Fruit fly (Drosophila melanogaster) whole organism, embryonic: ENCODE data around the gene kz.

Source experiments
- Abd-B ChIP-seq: fragments of 200-800 bp; sonication (Bioruptor generic); optimal IDR thresholded peaks from 2 replicates; lab custom pipeline; 2018; ENCODE audit warnings: missing biosample characterization, mild to moderate bottlenecking, missing genetic modification characterization, moderate library complexity
- Adf1 ChIP-seq: fragments of 200-800 bp; sonication (Bioruptor generic); IDR thresholded peaks from 2 replicates; pipeline ENCODE4 v1.3.6; 2022; ENCODE audit warnings: missing biosample characterization, missing genetic modification characterization
- Antp ChIP-seq: fragments of 200-800 bp; sonication (Bioruptor generic); optimal IDR thresholded peaks from 3 replicates; lab custom pipeline; 2016; ENCODE audit warnings: missing biosample characterization, missing genetic modification characterization
- BEAF-32 ChIP-seq: fragments of 200-800 bp; sonication (Bioruptor generic); optimal IDR thresholded peaks from 3 replicates; lab custom pipeline; 2017; ENCODE audit warnings: missing biosample characterization, missing genetic modification characterization, mild to moderate bottlenecking, moderate library complexity, missing genetic modification reagents
- Bdp1 ChIP-seq: fragments of 200-800 bp; sonication (Bioruptor generic); optimal IDR thresholded peaks from 3 replicates; lab custom pipeline; 2016; ENCODE audit warnings: missing biosample characterization, missing genetic modification characterization
- CG12104 ChIP-seq: fragments of 200-800 bp; sonication (Bioruptor generic); optimal IDR thresholded peaks from 3 replicates; lab custom pipeline; 2016; ENCODE audit warnings: missing biosample characterization, missing genetic modification characterization
- CG12659 ChIP-seq: fragments of 200-800 bp; sonication (Bioruptor generic); optimal IDR thresholded peaks from 3 replicates; lab custom pipeline; 2017; ENCODE audit warnings: mild to moderate bottlenecking, missing biosample characterization, missing genetic modification reagents, missing genetic modification characterization
- CG13894 ChIP-seq: fragments of 200-800 bp; sonication (Bioruptor generic); optimal IDR thresholded peaks from 3 replicates; lab custom pipeline; 2018; ENCODE audit warnings: missing biosample characterization, mild to moderate bottlenecking, missing genetic modification characterization, moderate library complexity
- CG15269 ChIP-seq: fragments of 200-800 bp; sonication (Bioruptor generic); optimal IDR thresholded peaks from 2 replicates; lab custom pipeline; 2018; ENCODE audit warnings: missing biosample characterization, mild to moderate bottlenecking, missing genetic modification characterization, moderate library complexity
- CG17186 ChIP-seq: fragments of 200-800 bp; sonication (Bioruptor generic); optimal IDR thresholded peaks from 3 replicates; lab custom pipeline; 2017; ENCODE audit warnings: missing biosample characterization, missing genetic modification reagents, missing genetic modification characterization
- CG17385 ChIP-seq: fragments of 200-800 bp; sonication (Bioruptor generic); optimal IDR thresholded peaks from 3 replicates; lab custom pipeline; 2018; ENCODE audit warnings: missing biosample characterization, mild to moderate bottlenecking, missing genetic modification characterization
- CG2129 ChIP-seq: fragments of 200-800 bp; sonication (Bioruptor generic); IDR thresholded peaks from 2 replicates; pipeline ENCODE4 v1.3.6; 2022; ENCODE audit warnings: missing biosample characterization, missing genetic modification characterization; ENCODE audit not compliant: partially characterized antibody
- CG32767 ChIP-seq: fragments of 200-800 bp; sonication (Bioruptor generic); IDR thresholded peaks from 2 replicates; pipeline ENCODE4 v1.3.6; 2022; ENCODE audit warnings: missing biosample characterization, missing genetic modification characterization
- CG3995 ChIP-seq: fragments of 200-800 bp; sonication (Bioruptor generic); optimal IDR thresholded peaks from 3 replicates; lab custom pipeline; 2016; ENCODE audit warnings: missing biosample characterization, missing genetic modification characterization
- CG4617 ChIP-seq: fragments of 200-800 bp; sonication (Bioruptor generic); optimal IDR thresholded peaks from 3 replicates; lab custom pipeline; 2016; ENCODE audit warnings: missing biosample characterization, missing genetic modification characterization, borderline replicate concordance
- CG6791 ChIP-seq: fragments of 200-800 bp; sonication (Bioruptor generic); IDR thresholded peaks from 3 replicates; pipeline ENCODE4 v1.3.6; 2022; ENCODE audit warnings: missing biosample characterization, missing genetic modification characterization; ENCODE audit not compliant: partially characterized antibody
- CG7271 ChIP-seq: fragments of 200-800 bp; sonication (Bioruptor generic); optimal IDR thresholded peaks from 2 replicates; lab custom pipeline; 2018; ENCODE audit warnings: missing biosample characterization, mild to moderate bottlenecking, missing genetic modification characterization, moderate library complexity
- CG7556 ChIP-seq: fragments of 200-800 bp; sonication (Bioruptor generic); optimal IDR thresholded peaks from 2 replicates; lab custom pipeline; 2017; ENCODE audit warnings: missing biosample characterization, mild to moderate bottlenecking, missing genetic modification characterization
- CG7786 ChIP-seq: fragments of 200-800 bp; sonication (Bioruptor generic); optimal IDR thresholded peaks from 2 replicates; lab custom pipeline; 2016; ENCODE audit warnings: missing biosample characterization, missing genetic modification characterization
- Camta ChIP-seq: fragments of 200-800 bp; sonication (Bioruptor generic); optimal IDR thresholded peaks from 2 replicates; lab custom pipeline; 2016; ENCODE audit warnings: missing biosample characterization, missing genetic modification characterization
- Doc2 ChIP-seq: fragments of 200-800 bp; sonication (Bioruptor generic); IDR thresholded peaks from 2 replicates; pipeline ENCODE4 v1.3.6; 2022; ENCODE audit warnings: missing biosample characterization, missing genetic modification characterization
- Dp ChIP-seq: fragments of 200-800 bp; sonication (Bioruptor generic); optimal IDR thresholded peaks from 2 replicates; lab custom pipeline; 2018; ENCODE audit warnings: missing biosample characterization, mild to moderate bottlenecking, missing genetic modification characterization, moderate library complexity
- E2f1 ChIP-seq: fragments of 200-800 bp; sonication (Bioruptor generic); IDR thresholded peaks from 2 replicates; pipeline ENCODE4 v1.3.6; 2022; ENCODE audit warnings: missing biosample characterization, missing genetic modification characterization
- HLH4C ChIP-seq: fragments of 200-800 bp; sonication (Bioruptor generic); IDR thresholded peaks from 3 replicates; pipeline ENCODE4 v1.3.6; 2022; ENCODE audit warnings: missing biosample characterization, missing genetic modification characterization; ENCODE audit not compliant: partially characterized antibody
- Hey ChIP-seq: fragments of 200-800 bp; sonication (Bioruptor generic); optimal IDR thresholded peaks from 3 replicates; lab custom pipeline; 2018; ENCODE audit warnings: missing biosample characterization, mild to moderate bottlenecking, missing genetic modification characterization
- Hr51 ChIP-seq, 2 experiments: fragments of 200-800 bp; sonication (Bioruptor generic); optimal IDR thresholded peaks; 2 replicates in 1 of 2; 3 replicates in 1 of 2; lab custom pipeline; 2016 to 2018; ENCODE audit warnings: missing biosample characterization in 2 of 2, missing genetic modification characterization in 2 of 2, mild to moderate bottlenecking in 1 of 2, moderate library complexity in 1 of 2
- MBD-R2 ChIP-seq: fragments of 200-800 bp; sonication (Bioruptor generic); IDR thresholded peaks from 2 replicates; pipeline ENCODE4 v1.3.6; 2022; ENCODE audit warnings: missing biosample characterization, missing genetic modification characterization
- Myb ChIP-seq: fragments of 200-800 bp; sonication (Bioruptor generic); optimal IDR thresholded peaks from 2 replicates; lab custom pipeline; 2016; ENCODE audit warnings: missing biosample characterization, missing genetic modification characterization
- Opbp ChIP-seq: fragments of 200-800 bp; sonication (Bioruptor generic); IDR thresholded peaks from 3 replicates; pipeline ENCODE4 v1.3.6; 2022; ENCODE audit warnings: missing biosample characterization, missing genetic modification characterization; ENCODE audit not compliant: partially characterized antibody
- Sox102F ChIP-seq: fragments of 200-800 bp; sonication (Bioruptor generic); optimal IDR thresholded peaks from 2 replicates; lab custom pipeline; 2018; ENCODE audit warnings: missing biosample characterization, mild to moderate bottlenecking, missing genetic modification characterization, moderate library complexity
- Vsx1 ChIP-seq: fragments of 200-800 bp; sonication (Bioruptor generic); optimal IDR thresholded peaks from 2 replicates; lab custom pipeline; 2017; ENCODE audit warnings: missing biosample characterization, mild to moderate bottlenecking, missing genetic modification characterization, missing genetic modification reagents
- Xrp1 ChIP-seq: fragments of 200-800 bp; sonication (Bioruptor generic); IDR thresholded peaks from 2 replicates; pipeline ENCODE4 v1.3.6; 2022; ENCODE audit warnings: missing biosample characterization, missing genetic modification characterization
- ac ChIP-seq: fragments of 200-800 bp; sonication (Bioruptor generic); optimal IDR thresholded peaks from 3 replicates; lab custom pipeline; 2017; ENCODE audit warnings: missing biosample characterization, mild to moderate bottlenecking, missing genetic modification characterization
- cato ChIP-seq: fragments of 200-800 bp; sonication (Bioruptor generic); optimal IDR thresholded peaks from 2 replicates; lab custom pipeline; 2016; ENCODE audit warnings: missing biosample characterization, missing genetic modification characterization, borderline replicate concordance
- crol ChIP-seq: fragments of 200-800 bp; sonication (Bioruptor generic); IDR thresholded peaks from 2 replicates; pipeline ENCODE4 v1.3.6; 2022; ENCODE audit warnings: missing biosample characterization, missing genetic modification characterization
- dan ChIP-seq: fragments of 200-800 bp; sonication (Bioruptor generic); IDR thresholded peaks from 2 replicates; pipeline ENCODE4 v1.3.6; 2022; ENCODE audit warnings: missing biosample characterization, missing genetic modification characterization
- dpn ChIP-seq, 2 experiments: fragments of 200-800 bp; sonication (Bioruptor generic); optimal IDR thresholded peaks; 3 replicates each; lab custom pipeline; 2016; ENCODE audit warnings: missing biosample characterization in 2 of 2, missing genetic modification characterization in 2 of 2
- grn ChIP-seq: fragments of 200-800 bp; sonication (Bioruptor generic); optimal IDR thresholded peaks from 3 replicates; lab custom pipeline; 2017; ENCODE audit warnings: missing biosample characterization, missing genetic modification characterization
- h ChIP-seq: fragments of >200 bp; optimal IDR thresholded peaks from 2 replicates; lab custom pipeline; 2017
- ind ChIP-seq: fragments of 200-800 bp; sonication (Bioruptor generic); optimal IDR thresholded peaks from 3 replicates; lab custom pipeline; 2016; ENCODE audit warnings: missing biosample characterization, missing genetic modification characterization
- inv ChIP-seq: fragments of 200-800 bp; sonication (Bioruptor generic); IDR thresholded peaks from 2 replicates; pipeline ENCODE4 v1.3.6; 2022; ENCODE audit warnings: missing biosample characterization, missing genetic modification characterization; ENCODE audit not compliant: partially characterized antibody
- oc ChIP-seq: fragments of 200-800 bp; sonication (Bioruptor generic); optimal IDR thresholded peaks from 2 replicates; lab custom pipeline; 2018; ENCODE audit warnings: missing biosample characterization, mild to moderate bottlenecking, missing genetic modification characterization, moderate library complexity
- pan ChIP-seq, 4 experiments: fragments of >200 bp in 3 of 4; fragments of 200-800 bp in 1 of 4; sonication (Bioruptor generic) in 1 of 4; optimal IDR thresholded peaks in 3 of 4; IDR thresholded peaks in 1 of 4; 2 replicates each; pipeline versions ENCODE4 v1.3.6 to Lab custom; 2017 to 2022; ENCODE audit warnings: missing biosample characterization in 2 of 4, missing genetic modification characterization in 2 of 4, mixed read lengths in 1 of 4
- pho ChIP-seq: fragments of 200-800 bp; sonication (Bioruptor generic); optimal IDR thresholded peaks from 2 replicates; lab custom pipeline; 2016; ENCODE audit warnings: missing biosample characterization, missing genetic modification characterization
- prd ChIP-seq, 3 experiments: fragments of >200 bp in 2 of 3; fragments of 200-800 bp in 1 of 3; sonication (Bioruptor generic) in 1 of 3; optimal IDR thresholded peaks in 2 of 3; IDR thresholded peaks in 1 of 3; 2 replicates in 2 of 3; 3 replicates in 1 of 3; pipeline versions ENCODE4 v1.3.6 to Lab custom; 2017 to 2022; ENCODE audit warnings: missing biosample characterization in 1 of 3, missing genetic modification characterization in 1 of 3
- row ChIP-seq: fragments of 200-800 bp; sonication (Bioruptor generic); IDR thresholded peaks from 3 replicates; pipeline ENCODE4 v1.3.6; 2022; ENCODE audit warnings: missing biosample characterization, missing genetic modification characterization
- sug ChIP-seq: fragments of 200-800 bp; optimal IDR thresholded peaks from 2 replicates; lab custom pipeline; 2019; ENCODE audit warnings: missing biosample characterization, mild to moderate bottlenecking, missing genetic modification characterization, moderate library complexity
- tin ChIP-seq: fragments of 200-800 bp; sonication (Bioruptor generic); optimal IDR thresholded peaks from 3 replicates; lab custom pipeline; 2016; ENCODE audit warnings: missing biosample characterization, missing genetic modification characterization
- unpg ChIP-seq: fragments of 200-800 bp; sonication (Bioruptor generic); optimal IDR thresholded peaks from 3 replicates; lab custom pipeline; 2018; ENCODE audit warnings: missing biosample characterization, mild to moderate bottlenecking, missing genetic modification characterization, moderate library complexity

The kz gene

DNA sequence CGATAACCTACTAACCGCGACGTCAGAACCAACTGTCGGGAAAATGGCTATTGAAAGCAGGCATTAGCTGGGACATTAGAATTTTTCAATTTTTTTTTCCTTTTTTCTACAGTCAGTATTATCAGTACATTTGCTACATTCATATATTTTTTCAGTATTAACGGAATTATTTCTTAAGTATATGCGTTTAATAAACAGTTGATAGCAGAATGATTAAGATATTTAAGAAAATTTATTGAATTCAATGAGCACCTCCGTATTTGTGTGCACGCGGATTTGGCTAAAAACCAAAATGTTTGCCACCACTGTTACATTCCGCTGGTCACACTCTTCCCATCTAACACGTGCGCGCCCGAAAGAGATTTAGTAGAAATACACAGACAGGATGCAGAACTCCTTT is 20.7 kb upstream of the kz start, which contains the start of the genes temp and CG3071 (continued):
- TF ChIP-seq Dp (GFP tag; lab: Kevin White, UChicago) (peak; percentile 13), oc (tag; lab: Kevin White, UChicago) (peak; percentile 49), CG6791 (GFP tag; lab: Robert Waterston, UW) (no peak), dpn (GFP tag; optimal IDR thresholded peaks at IDR 0.05; lab: Kevin White, UChicago) (peak; percentile 42 to 62), Abd-B (GFP tag; lab: Kevin White, UChicago) (peak; percentile 73), CG7786 (GFP tag; lab: Kevin White, UChicago) (peak; percentile 48), CG12104 (GFP tag; lab: Kevin White, UChicago) (peak; percentile 26), inv (GFP tag; lab: Robert Waterston, UW) (no peak), Xrp1 (GFP tag; lab: Robert Waterston, UW) (peak; percentile 52; the same call in 1 of the 2 replicates), Camta (GFP tag; lab: Kevin White, UChicago) (peak; percentile 56), grn (GFP tag; lab: Kevin White, UChicago) (no peak), row (peak; percentile 97), CG17385 (GFP tag; lab: Kevin White, UChicago) (peak; percentile 44), Adf1 (GFP tag; lab: Robert Waterston, UW) (0 out of 2 replicates have a peak, but pooled peaks have one; percentile 25), Myb (peak; percentile 27), prd (optimal IDR thresholded peaks at IDR 0.05; lab: Kevin White, UChicago) (no peak), prd (GFP tag; IDR thresholded peaks at IDR 0.05; lab: Robert Waterston, UW) (peak; percentile 66; the same call in 2 of the 3 replicates), CG17186 (GFP tag; lab: Kevin White, UChicago) (peak; percentile 64), CG13894 (tag; lab: Kevin White, UChicago) (peak; percentile 63), cato (GFP tag; lab: Kevin White, UChicago) (no peak), E2f1 (GFP tag; lab: Robert Waterston, UW) (peak; percentile 49; the same call in 1 of the 2 replicates), Doc2 (GFP tag; lab: Robert Waterston, UW) (no peak), unpg (GFP tag; lab: Kevin White, UChicago) (peak; percentile 43), CG4617 (GFP tag; lab: Kevin White, UChicago) (peak; percentile 46), h (lab: Kevin White, UChicago) (no peak), Antp (GFP tag; lab: Kevin White, UChicago) (peak; percentile 58), Sox102F (GFP tag; lab: Kevin White, UChicago) (no peak), Opbp (GFP tag; lab: Robert Waterston, UW) (no peak), CG32767 (peak; percentile 36; the same call in 1 of the 2 replicates), CG15269 (tag; lab: Kevin White, UChicago) (peak; percentile 61), BEAF-32 (peak; percentile 58), CG7271 (tag; lab: Kevin White, UChicago) (no peak), CG2129 (GFP tag; lab: Robert Waterston, UW) (no peak), ind (GFP tag; lab: Kevin White, UChicago) (peak; percentile 63), Vsx1 (peak; percentile 2), CG3995 (GFP tag; lab: Kevin White, UChicago) (peak; percentile 9), pan (optimal IDR thresholded peaks at IDR 0.05; lab: Kevin White, UChicago) (no peak), pan (GFP tag; optimal IDR thresholded peaks at IDR 0.05 in 1 of 2, IDR thresholded peaks at IDR 0.05 in 1 of 2) (peak in 1 of 2 experiments; percentile 39), ac (no peak), pho (GFP tag; lab: Kevin White, UChicago) (peak; percentile 68), Hey (tag; lab: Kevin White, UChicago) (peak; percentile 10), dan (no peak), sug (tag; lab: Kevin White, UChicago) (peak; percentile 84), Hr51 (GFP tag; optimal IDR thresholded peaks at IDR 0.05; lab: Kevin White, UChicago) (peak; percentile 60 to 62), MBD-R2 (GFP tag; lab: Robert Waterston, UW) (peak; percentile 76), HLH4C (GFP tag; lab: Robert Waterston, UW) (no peak), Bdp1 (GFP tag; lab: Kevin White, UChicago) (peak; percentile 2), crol (GFP tag; lab: Robert Waterston, UW) (no peak), CG12659 (GFP tag; lab: Kevin White, UChicago) (peak; percentile 69), tin (peak; percentile 62), CG7556 (GFP tag; lab: Kevin White, UChicago) (peak; percentile 66)
